Worm (Caenorhabditis elegans): ENCODE results near the gene mps-4.
A peak's percentile ranks its signal among the peaks of the same experiment; 100 is the strongest.

Gene mps-4

ce11 chrIII:8242809-8243208 lies 28.8 kb downstream of the mps-4 start, which contains the start of gene C02F5.12 (continued):
- TF ChIP-seq K12H6.12 (tag; optimal IDR thresholded peaks at IDR 0.05) (no peak), sea-2 (GFP tag; IDR thresholded peaks at IDR 0.05) (no peak), aptf-3 (GFP tag; IDR thresholded peaks at IDR 0.05) (no peak), mxl-1 (tag; optimal IDR thresholded peaks at IDR 0.05) (no peak), ZK185.1 (tag; optimal IDR thresholded peaks at IDR 0.05; ENCODE audit: poor library complexity, severe bottlenecking) (no peak), F55B11.4 (tag; optimal IDR thresholded peaks at IDR 0.05; ENCODE audit: borderline replicate concordance, insufficient read depth) (no peak), pbrm-1 (GFP tag; IDR thresholded peaks at IDR 0.05) (peak; percentile 26; the same call in 1 of the 2 replicates), Y53F4B.3 (GFP tag; IDR thresholded peaks at IDR 0.05) (no peak), ceh-27 (GFP tag; optimal IDR thresholded peaks at IDR 0.05) (no peak), F23B12.7 (tag; optimal IDR thresholded peaks at IDR 0.05; ENCODE audit: insufficient read depth) (no peak), unc-130 (GFP tag; optimal IDR thresholded peaks at IDR 0.05) (no peak), C17E4.6 (GFP tag; IDR thresholded peaks at IDR 0.05) (no peak), egl-18 (GFP tag; IDR thresholded peaks at IDR 0.05) (no peak), egrh-3 (GFP tag; IDR thresholded peaks at IDR 0.05) (no peak), madf-10 (tag; optimal IDR thresholded peaks at IDR 0.05) (no peak), F49E8.2 (tag; optimal IDR thresholded peaks at IDR 0.05; ENCODE audit: insufficient read depth) (no peak), B0336.3 (GFP tag; IDR thresholded peaks at IDR 0.05) (peak; percentile 42; the same call in 1 of the 2 replicates), ceh-40 (GFP tag; IDR thresholded peaks at IDR 0.05) (no peak), nfyb-1 (GFP tag; IDR thresholded peaks at IDR 0.05) (0 out of 2 replicates have a peak, but pooled peaks have one; percentile 31), attf-5 (GFP tag; optimal IDR thresholded peaks at IDR 0.05) (peak; percentile 16), lag-1 (GFP tag; IDR thresholded peaks at IDR 0.05) (no peak), ceh-79 (tag; optimal IDR thresholded peaks at IDR 0.05) (no peak), C06A6.2 (GFP tag; conservative IDR thresholded peaks at IDR 0.05) (no peak), D2030.7 (GFP tag; IDR thresholded peaks at IDR 0.05) (no peak), tbx-9 (tag; optimal IDR thresholded peaks at IDR 0.05; ENCODE audit: borderline replicate concordance) (no peak), ztf-28 (GFP tag; IDR thresholded peaks at IDR 0.05) (no peak), T07F8.4 (tag; optimal IDR thresholded peaks at IDR 0.05) (no peak), snpc-3.4 (tag; optimal IDR thresholded peaks at IDR 0.05) (peak; percentile 33), gei-17 (GFP tag; optimal IDR thresholded peaks at IDR 0.05) (no peak), nfya-2 (GFP tag; IDR thresholded peaks at IDR 0.05) (0 out of 2 replicates have a peak, but pooled peaks have one; percentile 69), ceh-58 (GFP tag; IDR thresholded peaks at IDR 0.05) (0 out of 2 replicates have a peak, but pooled peaks have one; percentile 51), lsy-27 (tag; optimal IDR thresholded peaks at IDR 0.05; ENCODE audit: borderline replicate concordance, insufficient read depth) (no peak), nhr-90 (tag; optimal IDR thresholded peaks at IDR 0.05) (no peak), tlf-1 (GFP tag; optimal IDR thresholded peaks at IDR 0.05) (peak; percentile 35), ccch-3 (GFP tag; optimal IDR thresholded peaks at IDR 0.05) (no peak), cebp-1 (GFP tag; IDR thresholded peaks at IDR 0.05) (no peak), cebp-1 (tag; optimal IDR thresholded peaks at IDR 0.05) (peak; percentile 48), egl-44 (GFP tag; IDR thresholded peaks at IDR 0.05) (no peak), snpc-1.3 (tag; optimal IDR thresholded peaks at IDR 0.05; ENCODE audit: insufficient read depth) (no peak), nhr-179 (tag; optimal IDR thresholded peaks at IDR 0.05) (no peak), T26A5.8 (tag; optimal IDR thresholded peaks at IDR 0.05) (no peak), nfya-1 (tag; optimal IDR thresholded peaks at IDR 0.05; ENCODE audit: borderline replicate concordance, insufficient read depth) (no peak), bed-1 (GFP tag; IDR thresholded peaks at IDR 0.05) (no peak), aptf-2 (GFP tag; conservative IDR thresholded peaks at IDR 0.05) (no peak), hmg-1.2 (GFP tag; IDR thresholded peaks at IDR 0.05) (peak; percentile 38), Y53G8AR.9 (GFP tag; conservative IDR thresholded peaks at IDR 0.05) (peak; percentile 69), ekl-4 (GFP tag; IDR thresholded peaks at IDR 0.05) (peak; percentile 56), F10E7.11 (tag; optimal IDR thresholded peaks at IDR 0.05) (no peak)
